Worm (Caenorhabditis elegans) whole organism, young adult: ENCODE measurements around the gene F19G12.11.

Source experiments
- B0035.1 ChIP-seq: sonication (generic microtip); optimal IDR thresholded peaks from 2 replicates; lab custom pipeline; 2016; ENCODE audit warnings: missing genetic modification characterization, mild to moderate bottlenecking, missing compliant biosample characterization, missing genotype, missing genetic modification reagents
- B0336.3 ChIP-seq: fragments of 200-800 bp; sonication (Bioruptor generic); IDR thresholded peaks from 2 replicates; pipeline ENCODE4 v1.3.6; 2022; ENCODE audit warnings: missing genetic modification characterization, missing compliant biosample characterization
- C06A6.2 ChIP-seq: fragments of 200-800 bp; sonication (Bioruptor generic); conservative IDR thresholded peaks from 2 replicates; pipeline ENCODE4 v1.3.6; 2022; ENCODE audit warnings: missing genetic modification characterization, missing compliant biosample characterization
- C17E4.6 ChIP-seq: fragments of 200-800 bp; sonication (Bioruptor generic); IDR thresholded peaks from 2 replicates; pipeline ENCODE4 v1.3.6; 2022; ENCODE audit warnings: missing genetic modification reagents, missing genetic modification characterization, missing compliant biosample characterization
- F10E7.11 ChIP-seq: sonication (generic microtip); optimal IDR thresholded peaks from 2 replicates; lab custom pipeline; 2017; ENCODE audit warnings: mild to moderate bottlenecking, missing genetic modification characterization, moderate library complexity, missing compliant biosample characterization
- F22D6.2 ChIP-seq: sonication (generic microtip); optimal IDR thresholded peaks from 2 replicates; lab custom pipeline; 2016; ENCODE audit warnings: mild to moderate bottlenecking, missing genetic modification characterization, missing compliant biosample characterization
- F33H1.4 ChIP-seq: fragments of 200-800 bp; sonication (Bioruptor generic); IDR thresholded peaks from 2 replicates; pipeline ENCODE4 v1.3.6; 2022; ENCODE audit warnings: missing genetic modification reagents, missing genetic modification characterization, missing compliant biosample characterization
- F49E8.2 ChIP-seq: sonication (generic microtip); optimal IDR thresholded peaks from 3 replicates; lab custom pipeline; 2017; ENCODE audit warnings: missing genetic modification characterization, mild to moderate bottlenecking, missing compliant biosample characterization, antibody characterized with exemption, moderate library complexity; ENCODE audit not compliant: insufficient read depth
- F52B5.7 ChIP-seq: sonication (generic microtip); optimal IDR thresholded peaks from 2 replicates; lab custom pipeline; 2016; ENCODE audit warnings: mild to moderate bottlenecking, missing genetic modification characterization, missing compliant biosample characterization
- F57C9.4 ChIP-seq: sonication (generic microtip); optimal IDR thresholded peaks from 2 replicates; lab custom pipeline; 2017; ENCODE audit warnings: mild to moderate bottlenecking, missing genetic modification characterization, missing compliant biosample characterization
- Y53G8AR.9 ChIP-seq: fragments of 200-800 bp; sonication (Bioruptor generic); conservative IDR thresholded peaks from 2 replicates; pipeline ENCODE4 v1.3.6; 2022; ENCODE audit warnings: missing genetic modification reagents, missing genetic modification characterization, missing compliant biosample characterization
- Y67H2A.10 ChIP-seq: fragments of 200-800 bp; sonication (Bioruptor generic); conservative IDR thresholded peaks from 2 replicates; pipeline ENCODE4 v1.3.6; 2022; ENCODE audit warnings: missing genetic modification reagents, missing genetic modification characterization, missing compliant biosample characterization
- akir-1 ChIP-seq: fragments of 200-800 bp; sonication (Bioruptor generic); optimal IDR thresholded peaks from 2 replicates; lab custom pipeline; 2018; ENCODE audit warnings: mild to moderate bottlenecking, missing genetic modification characterization, moderate library complexity, missing compliant biosample characterization
- atf-7 ChIP-seq: sonication (generic microtip); optimal IDR thresholded peaks from 2 replicates; lab custom pipeline; 2017; ENCODE audit warnings: mild to moderate bottlenecking, missing genetic modification characterization, missing compliant biosample characterization
- athp-1 ChIP-seq: sonication (generic microtip); optimal IDR thresholded peaks from 2 replicates; lab custom pipeline; 2017; ENCODE audit warnings: mild to moderate bottlenecking, missing genetic modification characterization, missing compliant biosample characterization
- attf-5 ChIP-seq: fragments of 200-800 bp; sonication (Bioruptor generic); optimal IDR thresholded peaks from 2 replicates; lab custom pipeline; 2018; ENCODE audit warnings: mild to moderate bottlenecking, missing genetic modification characterization, missing compliant biosample characterization
- attf-6 ChIP-seq: fragments of 200-800 bp; sonication (Bioruptor generic); IDR thresholded peaks from 2 replicates; pipeline ENCODE4 v1.3.6; 2022; ENCODE audit warnings: missing genetic modification reagents, missing genetic modification characterization, missing compliant biosample characterization
- cebp-1 ChIP-seq, 2 experiments: fragments of 200-800 bp in 1 of 2; sonication (Bioruptor generic) in 1 of 2; sonication (generic microtip) in 1 of 2; IDR thresholded peaks in 1 of 2; optimal IDR thresholded peaks in 1 of 2; 2 replicates each; pipeline versions ENCODE4 v1.3.6 to Lab custom; 2017 to 2022; ENCODE audit warnings: missing compliant biosample characterization in 2 of 2, missing genetic modification characterization in 2 of 2, mild to moderate bottlenecking in 1 of 2, missing genetic modification reagents in 1 of 2, moderate library complexity in 1 of 2
- cebp-2 ChIP-seq: fragments of 200-800 bp; sonication (Bioruptor generic); IDR thresholded peaks from 2 replicates; pipeline ENCODE4 v1.3.6; 2022; ENCODE audit warnings: missing genetic modification characterization, missing compliant biosample characterization
- chd-7 ChIP-seq: sonication (generic microtip); optimal IDR thresholded peaks from 2 replicates; lab custom pipeline; 2016; ENCODE audit warnings: mild to moderate bottlenecking, missing genetic modification characterization, moderate library complexity, missing compliant biosample characterization
- dox-1 ChIP-seq: fragments of 200-800 bp; sonication (Bioruptor generic); IDR thresholded peaks from 2 replicates; pipeline ENCODE4 v1.3.6; 2022; ENCODE audit warnings: missing genetic modification reagents, missing genetic modification characterization, missing compliant biosample characterization
- ekl-4 ChIP-seq: fragments of 200-800 bp; sonication (Bioruptor generic); IDR thresholded peaks from 2 replicates; pipeline ENCODE4 v1.3.6; 2022; ENCODE audit warnings: missing genetic modification reagents, missing genetic modification characterization, missing compliant biosample characterization
- fkh-3 ChIP-seq: sonication (generic microtip); optimal IDR thresholded peaks from 2 replicates; lab custom pipeline; 2016; ENCODE audit warnings: mild to moderate bottlenecking, missing genetic modification characterization, missing compliant biosample characterization
- him-1 ChIP-seq: sonication (generic microtip); optimal IDR thresholded peaks from 2 replicates; lab custom pipeline; 2016; ENCODE audit warnings: missing genotype, missing genetic modification reagents, missing genetic modification characterization, missing compliant biosample characterization
- hmg-1.2 ChIP-seq: fragments of 200-800 bp; sonication (Bioruptor generic); IDR thresholded peaks from 2 replicates; pipeline ENCODE4 v1.3.6; 2022; ENCODE audit warnings: missing genetic modification reagents, missing genetic modification characterization, missing compliant biosample characterization
- lag-1 ChIP-seq: fragments of 200-800 bp; sonication (Bioruptor generic); IDR thresholded peaks from 2 replicates; pipeline ENCODE4 v1.3.6; 2022; ENCODE audit warnings: missing genetic modification reagents, missing genetic modification characterization, missing compliant biosample characterization
- let-526 ChIP-seq: fragments of 200-800 bp; sonication (Bioruptor generic); IDR thresholded peaks from 2 replicates; pipeline ENCODE4 v1.3.6; 2022; ENCODE audit warnings: missing genetic modification reagents, missing genetic modification characterization, missing compliant biosample characterization
- lin-40 ChIP-seq: sonication (generic microtip); optimal IDR thresholded peaks from 2 replicates; lab custom pipeline; 2016; ENCODE audit warnings: missing genetic modification characterization, mild to moderate bottlenecking, missing compliant biosample characterization, missing genotype, missing genetic modification reagents
- lsl-1 ChIP-seq: fragments of 200-800 bp; sonication (Bioruptor generic); optimal IDR thresholded peaks from 2 replicates; lab custom pipeline; 2018; ENCODE audit warnings: mild to moderate bottlenecking, missing genetic modification characterization, moderate library complexity, missing compliant biosample characterization
- madf-10 ChIP-seq: sonication (generic microtip); optimal IDR thresholded peaks from 2 replicates; lab custom pipeline; 2016; ENCODE audit warnings: mild to moderate bottlenecking, missing genetic modification characterization, missing compliant biosample characterization
- madf-3 ChIP-seq: fragments of 200-800 bp; sonication (Bioruptor generic); IDR thresholded peaks from 2 replicates; pipeline ENCODE4 v1.3.6; 2022; ENCODE audit warnings: missing genetic modification reagents, missing genetic modification characterization, missing compliant biosample characterization
- madf-6 ChIP-seq: fragments of 200-800 bp; sonication (Bioruptor generic); IDR thresholded peaks from 2 replicates; pipeline ENCODE4 v1.3.6; 2022; ENCODE audit warnings: missing genetic modification reagents, missing genetic modification characterization, missing compliant biosample characterization
- mcd-1 ChIP-seq: fragments of 200-800 bp; sonication (Bioruptor generic); IDR thresholded peaks from 2 replicates; pipeline ENCODE4 v1.3.6; 2022; ENCODE audit warnings: missing genetic modification reagents, missing genetic modification characterization, missing compliant biosample characterization
- nfyb-1 ChIP-seq: fragments of 200-800 bp; sonication (Bioruptor generic); IDR thresholded peaks from 2 replicates; pipeline ENCODE4 v1.3.6; 2022; ENCODE audit warnings: missing genetic modification reagents, missing genetic modification characterization, missing compliant biosample characterization
- nhr-120 ChIP-seq: fragments of 200-800 bp; sonication (Bioruptor generic); IDR thresholded peaks from 2 replicates; pipeline ENCODE4 v1.3.6; 2022; ENCODE audit warnings: missing genetic modification characterization, missing compliant biosample characterization
- nhr-80 ChIP-seq: sonication (generic microtip); optimal IDR thresholded peaks from 2 replicates; lab custom pipeline; 2016; ENCODE audit warnings: missing genetic modification characterization, missing compliant biosample characterization
- pha-4 ChIP-seq: fragments of 150-350 bp; sonication (generic microtip); optimal IDR thresholded peaks from 2 replicates; lab custom pipeline; 2014; ENCODE audit warnings: missing biosample characterization, missing genetic modification reagents, missing genetic modification characterization
- rcor-1 ChIP-seq: fragments of 200-800 bp; sonication (Bioruptor generic); IDR thresholded peaks from 2 replicates; pipeline ENCODE4 v1.3.6; 2022; ENCODE audit warnings: missing genetic modification reagents, missing genetic modification characterization, missing compliant biosample characterization
- rec-8 ChIP-seq, 2 experiments: sonication (generic microtip); optimal IDR thresholded peaks; 2 replicates each; lab custom pipeline; 2016; ENCODE audit warnings: mild to moderate bottlenecking in 2 of 2, missing genetic modification characterization in 2 of 2, missing genetic modification reagents in 2 of 2, missing genotype in 2 of 2, missing biosample characterization in 1 of 2, missing compliant biosample characterization in 1 of 2, moderate library complexity in 1 of 2
- repo-1 ChIP-seq: sonication (generic microtip); optimal IDR thresholded peaks from 2 replicates; lab custom pipeline; 2017; ENCODE audit warnings: mild to moderate bottlenecking, missing genetic modification characterization, missing compliant biosample characterization
- snpc-4 ChIP-seq, 5 experiments: fragments of 150-350 bp in 1 of 5; sonication (generic microtip) in 4 of 5; optimal IDR thresholded peaks; 2 replicates each; lab custom pipeline; 2014 to 2018; ENCODE audit warnings: missing genetic modification characterization in 5 of 5, missing biosample characterization in 3 of 5, antibody characterized with exemption in 2 of 5, mild to moderate bottlenecking in 2 of 5, missing compliant biosample characterization in 2 of 5, missing genotype in 2 of 5, moderate library complexity in 2 of 5, missing genetic modification reagents in 1 of 5
- somi-1 ChIP-seq: fragments of 200-800 bp; sonication (Bioruptor generic); optimal IDR thresholded peaks from 2 replicates; lab custom pipeline; 2018; ENCODE audit warnings: mild to moderate bottlenecking, missing genetic modification characterization, missing compliant biosample characterization
- tbx-9 ChIP-seq: sonication (generic microtip); optimal IDR thresholded peaks from 2 replicates; lab custom pipeline; 2016; ENCODE audit warnings: borderline replicate concordance, missing genetic modification characterization, inconsistent platforms, missing compliant biosample characterization
- tlf-1 ChIP-seq: fragments of 200-800 bp; sonication (Bioruptor generic); optimal IDR thresholded peaks from 2 replicates; lab custom pipeline; 2018; ENCODE audit warnings: mild to moderate bottlenecking, missing genetic modification characterization, missing compliant biosample characterization
- unc-130 ChIP-seq: sonication (generic microtip); optimal IDR thresholded peaks from 2 replicates; lab custom pipeline; 2016; ENCODE audit warnings: missing genetic modification reagents, missing genetic modification characterization, missing compliant biosample characterization
- ztf-22 ChIP-seq: fragments of 200-800 bp; sonication (Bioruptor generic); optimal IDR thresholded peaks from 2 replicates; lab custom pipeline; 2018; ENCODE audit warnings: mild to moderate bottlenecking, missing genetic modification characterization, moderate library complexity, missing compliant biosample characterization
- ztf-25 ChIP-seq: fragments of 200-800 bp; sonication (Bioruptor generic); IDR thresholded peaks from 2 replicates; pipeline ENCODE4 v1.3.6; 2022; ENCODE audit warnings: missing genetic modification reagents, missing genetic modification characterization, missing compliant biosample characterization

F19G12.11 gene

DNA sequence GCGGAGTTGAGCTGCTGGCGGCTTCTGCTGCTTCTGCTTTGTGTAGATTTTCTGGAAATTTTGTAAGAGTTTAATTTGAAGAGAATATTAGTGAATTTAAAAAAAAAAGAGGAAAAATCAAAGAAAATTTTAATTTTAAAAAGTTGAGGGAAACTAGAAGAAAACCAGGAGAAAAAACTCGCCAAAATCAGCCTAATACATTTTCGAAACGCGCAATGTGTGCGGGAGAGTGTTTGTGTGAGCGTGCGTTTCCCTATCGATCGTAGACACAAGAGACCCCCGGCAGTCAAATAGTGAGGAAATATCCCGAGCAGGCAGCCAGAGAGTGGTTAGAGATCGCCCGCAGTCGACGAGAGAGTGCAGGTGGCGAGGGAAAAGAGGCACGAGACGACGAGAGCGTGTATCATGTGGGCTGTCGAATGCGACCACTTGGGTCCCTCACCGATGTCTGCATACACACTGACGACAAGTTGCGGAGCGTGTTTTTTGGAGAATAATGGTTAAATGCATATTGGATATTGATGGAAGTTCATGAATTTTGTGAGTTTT, 20.3 kb upstream of the F19G12.11 start, which contains the start of gene zfp-3 (continued):
- TF ChIP-seq snpc-4 (GFP tag; optimal IDR thresholded peaks at IDR 0.05; lab: Kevin White, UChicago) (peak; percentile 55), snpc-4 (tag; optimal IDR thresholded peaks at IDR 0.05; lab: Kevin White, UChicago) (peak; percentile 45 to 78 (median 68)), lag-1 (GFP tag; lab: Robert Waterston, UW) (no peak), nfyb-1 (peak; percentile 84), B0336.3 (GFP tag; lab: Robert Waterston, UW) (peak; percentile 88), rcor-1 (GFP tag; lab: Robert Waterston, UW) (peak; percentile 55), F10E7.11 (no peak), tlf-1 (GFP tag; lab: Kevin White, UChicago) (peak; percentile 56), mcd-1 (peak; percentile 84), chd-7 (tag; lab: Kevin White, UChicago) (peak; percentile 76), F22D6.2 (peak; percentile 20), fkh-3 (tag; lab: Kevin White, UChicago) (no peak), B0035.1 (peak; percentile 65), dox-1 (GFP tag; lab: Robert Waterston, UW) (peak; percentile 85), him-1 (tag; lab: Kevin White, UChicago) (no peak), nhr-80 (peak; percentile 76), madf-3 (GFP tag; lab: Robert Waterston, UW) (no peak), atf-7 (tag; lab: Kevin White, UChicago) (peak; percentile 92), C06A6.2 (peak; percentile 91), madf-10 (tag; lab: Kevin White, UChicago) (peak; percentile 79), F52B5.7 (tag; lab: Kevin White, UChicago) (peak; percentile 31), madf-6 (GFP tag; lab: Robert Waterston, UW) (no peak), ztf-25 (GFP tag; lab: Robert Waterston, UW) (no peak), repo-1 (peak; percentile 70), pha-4 (peak; percentile 84), C17E4.6 (GFP tag; lab: Robert Waterston, UW) (no peak), attf-6 (GFP tag; lab: Robert Waterston, UW) (no peak), F49E8.2 (tag; lab: Kevin White, UChicago) (no peak), F33H1.4 (peak; percentile 56), ztf-22 (GFP tag; lab: Kevin White, UChicago) (peak; percentile 61), nhr-120 (GFP tag; lab: Robert Waterston, UW) (no peak), let-526 (GFP tag; lab: Robert Waterston, UW) (peak; percentile 80; the same call in 1 of the 2 replicates), lsl-1 (GFP tag; lab: Kevin White, UChicago) (no peak), lin-40 (tag; lab: Kevin White, UChicago) (peak; percentile 95), rec-8 (tag; optimal IDR thresholded peaks at IDR 0.05; lab: Kevin White, UChicago) (no peak), somi-1 (GFP tag; lab: Kevin White, UChicago) (peak; percentile 75), athp-1 (peak; percentile 92), hmg-1.2 (GFP tag; lab: Robert Waterston, UW) (peak; percentile 93), attf-5 (GFP tag; lab: Kevin White, UChicago) (peak; percentile 96), akir-1 (GFP tag; lab: Kevin White, UChicago) (peak; percentile 76), unc-130 (no peak), Y67H2A.10 (GFP tag; lab: Robert Waterston, UW) (peak; percentile 87), cebp-2 (GFP tag; lab: Robert Waterston, UW) (no peak), cebp-1 (GFP tag; IDR thresholded peaks at IDR 0.05; lab: Robert Waterston, UW) (0 out of 2 replicates have a peak, but pooled peaks have one; percentile 45), cebp-1 (tag; optimal IDR thresholded peaks at IDR 0.05; lab: Kevin White, UChicago) (no peak), tbx-9 (tag; lab: Kevin White, UChicago) (no peak), ekl-4 (peak; percentile 92), Y53G8AR.9 (GFP tag; lab: Robert Waterston, UW) (peak; percentile 77; the same call in 1 of the 2 replicates), F57C9.4 (tag; lab: Kevin White, UChicago) (no peak)
